Fruit fly (Drosophila melanogaster) whole organism, embryonic: ENCODE measurements around the gene CG4820.

Experiments
- Bteb2 ChIP-seq: fragments of 200-800 bp; sonication (Bioruptor generic); optimal IDR thresholded peaks from 2 replicates; lab custom pipeline; 2016; ENCODE audit warnings: missing biosample characterization, missing genetic modification characterization
- CG10543 ChIP-seq: fragments of 200-800 bp; sonication (Bioruptor generic); optimal IDR thresholded peaks from 3 replicates; lab custom pipeline; 2017; ENCODE audit warnings: missing biosample characterization, mild to moderate bottlenecking, missing genetic modification characterization, moderate library complexity
- CG11723 ChIP-seq: fragments of 200-800 bp; sonication (Bioruptor generic); optimal IDR thresholded peaks from 2 replicates; lab custom pipeline; 2017; ENCODE audit warnings: missing biosample characterization, mild to moderate bottlenecking, missing genetic modification characterization
- CG12104 ChIP-seq: fragments of 200-800 bp; sonication (Bioruptor generic); optimal IDR thresholded peaks from 3 replicates; lab custom pipeline; 2016; ENCODE audit warnings: missing biosample characterization, missing genetic modification characterization
- CG12155 ChIP-seq: fragments of 200-800 bp; sonication (Bioruptor generic); optimal IDR thresholded peaks from 3 replicates; lab custom pipeline; 2016; ENCODE audit warnings: missing biosample characterization, missing genetic modification characterization
- CG1233 ChIP-seq: fragments of 200-800 bp; sonication (Bioruptor generic); optimal IDR thresholded peaks from 4 replicates; lab custom pipeline; 2018; ENCODE audit warnings: missing biosample characterization, mild to moderate bottlenecking, missing genetic modification characterization
- CG14667 ChIP-seq: fragments of 200-800 bp; sonication (Bioruptor generic); IDR thresholded peaks from 2 replicates; pipeline ENCODE4 v1.3.6; 2022; ENCODE audit warnings: missing biosample characterization, missing genetic modification characterization
- CG16815 ChIP-seq: fragments of 200-800 bp; sonication (Bioruptor generic); optimal IDR thresholded peaks from 3 replicates; lab custom pipeline; 2017; ENCODE audit warnings: missing biosample characterization, mild to moderate bottlenecking, missing genetic modification characterization
- CG17385 ChIP-seq: fragments of 200-800 bp; sonication (Bioruptor generic); optimal IDR thresholded peaks from 3 replicates; lab custom pipeline; 2018; ENCODE audit warnings: missing biosample characterization, mild to moderate bottlenecking, missing genetic modification characterization
- CG1832 ChIP-seq: fragments of 200-800 bp; sonication (Bioruptor generic); optimal IDR thresholded peaks from 2 replicates; lab custom pipeline; 2017; ENCODE audit warnings: missing biosample characterization, mild to moderate bottlenecking, missing genetic modification characterization, inconsistent platforms
- CG2120 ChIP-seq: fragments of 200-800 bp; sonication (Bioruptor generic); optimal IDR thresholded peaks from 3 replicates; lab custom pipeline; 2016; ENCODE audit warnings: missing biosample characterization, missing genetic modification characterization
- CG30403 ChIP-seq: fragments of 200-800 bp; sonication (Bioruptor generic); optimal IDR thresholded peaks from 3 replicates; lab custom pipeline; 2016; ENCODE audit warnings: missing biosample characterization, missing genetic modification characterization
- CG34376 ChIP-seq: fragments of 200-800 bp; sonication (Bioruptor generic); optimal IDR thresholded peaks from 2 replicates; lab custom pipeline; 2018; ENCODE audit warnings: missing biosample characterization, mild to moderate bottlenecking, missing genetic modification characterization
- CG43689 ChIP-seq: fragments of 200-800 bp; sonication (Bioruptor generic); IDR thresholded peaks from 2 replicates; pipeline ENCODE4 v1.3.6; 2022; ENCODE audit warnings: missing biosample characterization, missing genetic modification characterization
- CG6689 ChIP-seq: fragments of 200-800 bp; sonication (Bioruptor generic); IDR thresholded peaks from 2 replicates; pipeline ENCODE4 v1.3.6; 2022; ENCODE audit warnings: missing biosample characterization, missing genetic modification characterization
- CG7271 ChIP-seq: fragments of 200-800 bp; sonication (Bioruptor generic); optimal IDR thresholded peaks from 2 replicates; lab custom pipeline; 2018; ENCODE audit warnings: missing biosample characterization, mild to moderate bottlenecking, missing genetic modification characterization, moderate library complexity
- CG8290 ChIP-seq, 3 experiments: fragments of 200-800 bp; sonication (Bioruptor generic); optimal IDR thresholded peaks; 2 replicates each; lab custom pipeline; 2016 to 2019; ENCODE audit warnings: missing biosample characterization in 3 of 3, missing genetic modification characterization in 3 of 3, mild to moderate bottlenecking in 2 of 3, moderate library complexity in 1 of 3
- CG8478 ChIP-seq: fragments of >200 bp; optimal IDR thresholded peaks from 2 replicates; lab custom pipeline; 2018
- CG8765 ChIP-seq: fragments of 200-800 bp; sonication (Bioruptor generic); IDR thresholded peaks from 2 replicates; pipeline ENCODE4 v1.3.6; 2022; ENCODE audit warnings: missing biosample characterization, missing genetic modification characterization
- CG9215 ChIP-seq: fragments of 200-800 bp; sonication (Bioruptor generic); IDR thresholded peaks from 2 replicates; pipeline ENCODE4 v1.3.6; 2022; ENCODE audit warnings: missing biosample characterization, missing genetic modification characterization
- Dfd ChIP-seq, 2 experiments: fragments of >200 bp; optimal IDR thresholded peaks; 2 replicates each; lab custom pipeline; 2017; ENCODE audit warnings: missing biosample characterization in 2 of 2, missing genetic modification characterization in 2 of 2
- Doc2 ChIP-seq: fragments of 200-800 bp; sonication (Bioruptor generic); IDR thresholded peaks from 2 replicates; pipeline ENCODE4 v1.3.6; 2022; ENCODE audit warnings: missing biosample characterization, missing genetic modification characterization
- GATAe ChIP-seq: fragments of 200-800 bp; sonication (Bioruptor generic); conservative IDR thresholded peaks from 2 replicates; pipeline ENCODE4 v1.3.6; 2022; ENCODE audit warnings: missing biosample characterization, missing genetic modification characterization
- Hand ChIP-seq: fragments of 200-800 bp; sonication (Bioruptor generic); optimal IDR thresholded peaks from 2 replicates; lab custom pipeline; 2017; ENCODE audit warnings: mild to moderate bottlenecking, missing biosample characterization, missing genetic modification reagents, missing genetic modification characterization
- Jarid2 ChIP-seq: fragments of 200-800 bp; sonication (Bioruptor generic); optimal IDR thresholded peaks from 3 replicates; lab custom pipeline; 2017; ENCODE audit warnings: mild to moderate bottlenecking, missing biosample characterization, missing genetic modification reagents, missing genetic modification characterization
- Nf-YA ChIP-seq: fragments of 200-800 bp; sonication (Bioruptor generic); IDR thresholded peaks from 2 replicates; pipeline ENCODE4 v1.3.6; 2022; ENCODE audit warnings: missing biosample characterization, missing genetic modification characterization
- Ptx1 ChIP-seq: fragments of 200-800 bp; sonication (Bioruptor generic); IDR thresholded peaks from 2 replicates; pipeline ENCODE4 v1.3.6; 2022; ENCODE audit warnings: missing biosample characterization, missing genetic modification characterization
- Rfx ChIP-seq: fragments of 200-800 bp; sonication (Bioruptor generic); IDR thresholded peaks from 2 replicates; pipeline ENCODE4 v1.3.6; 2022; ENCODE audit warnings: missing biosample characterization, missing genetic modification characterization
- Ssrp ChIP-seq: fragments of 200-800 bp; sonication (Bioruptor generic); optimal IDR thresholded peaks from 2 replicates; lab custom pipeline; 2018; ENCODE audit warnings: missing biosample characterization, mild to moderate bottlenecking, missing genetic modification characterization, moderate library complexity
- al ChIP-seq: fragments of 200-800 bp; sonication (Bioruptor generic); IDR thresholded peaks from 2 replicates; pipeline ENCODE4 v1.3.6; 2022; ENCODE audit warnings: missing biosample characterization, missing genetic modification characterization
- ase ChIP-seq: fragments of 200-800 bp; sonication (Bioruptor generic); IDR thresholded peaks from 3 replicates; pipeline ENCODE4 v1.3.6; 2022; ENCODE audit warnings: missing biosample characterization, missing genetic modification characterization
- crp ChIP-seq, 2 experiments: fragments of 200-800 bp; sonication (Bioruptor generic); optimal IDR thresholded peaks; 2 replicates in 1 of 2; 3 replicates in 1 of 2; lab custom pipeline; 2017; ENCODE audit warnings: missing biosample characterization in 2 of 2, missing genetic modification characterization in 2 of 2, mild to moderate bottlenecking in 1 of 2, moderate library complexity in 1 of 2
- dati ChIP-seq: fragments of 200-800 bp; sonication (Bioruptor generic); IDR thresholded peaks from 2 replicates; pipeline ENCODE4 v1.3.6; 2022; ENCODE audit warnings: missing biosample characterization, missing genetic modification characterization
- en ChIP-seq: fragments of 200-800 bp; sonication (Bioruptor generic); optimal IDR thresholded peaks from 2 replicates; lab custom pipeline; 2016; ENCODE audit warnings: missing biosample characterization, missing genetic modification characterization
- fd102C ChIP-seq: fragments of 200-800 bp; sonication (Bioruptor generic); optimal IDR thresholded peaks from 2 replicates; lab custom pipeline; 2018; ENCODE audit warnings: missing biosample characterization, mild to moderate bottlenecking, missing genetic modification characterization, moderate library complexity
- ftz-f1 ChIP-seq: fragments of 200-800 bp; sonication (Bioruptor generic); optimal IDR thresholded peaks from 2 replicates; lab custom pipeline; 2016; ENCODE audit warnings: missing biosample characterization, missing genetic modification characterization
- gcm ChIP-seq: fragments of 200-800 bp; sonication (Bioruptor generic); optimal IDR thresholded peaks from 2 replicates; lab custom pipeline; 2019; ENCODE audit warnings: missing biosample characterization, mild to moderate bottlenecking, missing genetic modification characterization, moderate library complexity
- grau ChIP-seq: fragments of 200-800 bp; optimal IDR thresholded peaks from 3 replicates; lab custom pipeline; 2019; ENCODE audit warnings: missing biosample characterization, mild to moderate bottlenecking, missing genetic modification characterization, moderate library complexity
- gsb ChIP-seq: fragments of 200-800 bp; sonication (Bioruptor generic); IDR thresholded peaks from 2 replicates; pipeline ENCODE4 v1.3.6; 2022; ENCODE audit warnings: missing biosample characterization, missing genetic modification characterization
- gt ChIP-seq: fragments of 200-800 bp; sonication (Bioruptor generic); IDR thresholded peaks from 2 replicates; pipeline ENCODE4 v1.3.6; 2022; ENCODE audit warnings: missing biosample characterization, missing genetic modification characterization
- lov ChIP-seq, 2 experiments: fragments of 200-800 bp in 1 of 2; fragments of >200 bp in 1 of 2; sonication (Bioruptor generic) in 1 of 2; IDR thresholded peaks in 1 of 2; optimal IDR thresholded peaks in 1 of 2; 2 replicates in 1 of 2; 3 replicates in 1 of 2; pipeline versions ENCODE4 v1.3.6 to Lab custom; 2017 to 2022; ENCODE audit warnings: missing biosample characterization in 1 of 2, missing genetic modification characterization in 1 of 2
- nom ChIP-seq: fragments of 200-800 bp; sonication (Bioruptor generic); optimal IDR thresholded peaks from 2 replicates; lab custom pipeline; 2017; ENCODE audit warnings: missing biosample characterization, missing genetic modification characterization, mild to moderate bottlenecking, moderate library complexity, missing genetic modification reagents
- pnt ChIP-seq: fragments of 200-800 bp; sonication (Bioruptor generic); optimal IDR thresholded peaks from 3 replicates; lab custom pipeline; 2016; ENCODE audit warnings: missing biosample characterization, missing genetic modification characterization
- pzg ChIP-seq: fragments of 200-800 bp; sonication (Bioruptor generic); optimal IDR thresholded peaks from 3 replicates; lab custom pipeline; 2018; ENCODE audit warnings: missing biosample characterization, mild to moderate bottlenecking, missing genetic modification characterization, moderate library complexity
- ro ChIP-seq: fragments of 200-800 bp; sonication (Bioruptor generic); IDR thresholded peaks from 2 replicates; pipeline ENCODE4 v1.3.6; 2022; ENCODE audit warnings: missing biosample characterization, missing genetic modification characterization
- slp2 ChIP-seq: fragments of 200-800 bp; sonication (Bioruptor generic); optimal IDR thresholded peaks from 2 replicates; lab custom pipeline; 2016; ENCODE audit warnings: missing biosample characterization, missing genetic modification characterization
- so ChIP-seq: fragments of 200-800 bp; sonication (Bioruptor generic); IDR thresholded peaks from 3 replicates; pipeline ENCODE4 v1.3.6; 2022; ENCODE audit warnings: missing biosample characterization, missing genetic modification characterization
- ssp ChIP-seq: fragments of 200-800 bp; sonication (Bioruptor generic); IDR thresholded peaks from 2 replicates; pipeline ENCODE4 v1.3.6; 2022; ENCODE audit warnings: missing biosample characterization, missing genetic modification characterization
- tin ChIP-seq: fragments of 200-800 bp; sonication (Bioruptor generic); optimal IDR thresholded peaks from 3 replicates; lab custom pipeline; 2016; ENCODE audit warnings: missing biosample characterization, missing genetic modification characterization
- unpg ChIP-seq: fragments of 200-800 bp; sonication (Bioruptor generic); optimal IDR thresholded peaks from 3 replicates; lab custom pipeline; 2018; ENCODE audit warnings: missing biosample characterization, mild to moderate bottlenecking, missing genetic modification characterization, moderate library complexity

Gene CG4820

DNA sequence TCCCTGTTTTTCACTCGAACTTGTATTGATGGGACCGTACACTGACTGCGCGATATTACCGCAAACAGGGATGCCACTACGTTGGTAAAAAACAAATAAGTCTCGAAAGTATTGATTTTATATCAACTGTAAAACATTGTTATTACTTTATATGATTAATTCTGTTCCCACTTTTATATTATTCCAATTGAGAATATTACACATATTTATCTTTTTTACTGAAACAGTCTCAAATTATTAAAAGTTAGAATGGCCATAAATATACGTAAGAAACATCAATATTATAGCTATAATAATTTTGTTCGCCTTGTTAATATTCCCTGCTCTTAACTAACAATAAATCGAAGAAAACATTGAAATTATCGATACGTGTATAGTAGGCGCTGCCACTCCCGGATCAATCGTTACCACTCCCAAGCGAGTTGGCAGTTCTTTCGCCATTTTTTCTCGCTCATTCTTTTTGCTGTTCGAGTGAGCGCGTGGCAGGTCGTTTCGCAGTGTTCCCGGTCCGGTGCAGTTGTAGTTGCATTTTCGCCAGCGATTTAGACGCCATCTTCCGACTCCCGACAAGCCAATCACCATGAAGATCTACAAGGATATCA, 6.4 kb upstream of the CG4820 start, which contains the start of the genes SdhC and Tctp (continued):
- TF ChIP-seq fd102C, result no peak
- peak; percentile 97 for TF ChIP-seq CG12155 (GFP tag; lab: Kevin White, UChicago)
- TF ChIP-seq pnt (GFP tag; lab: Kevin White, UChicago), result no peak
- peak; percentile 73 for TF ChIP-seq nom (GFP tag; lab: Kevin White, UChicago)
- no peak for TF ChIP-seq Ssrp (tag; lab: Kevin White, UChicago)
- TF ChIP-seq CG14667 (GFP tag; lab: Robert Waterston, UW), result no peak
- TF ChIP-seq CG1233, result peak; percentile 13
- TF ChIP-seq grau (tag; lab: Kevin White, UChicago), result peak; percentile 61
- TF ChIP-seq Doc2, result no peak
- TF ChIP-seq CG12104 (GFP tag; lab: Kevin White, UChicago), result peak; percentile 40
- TF ChIP-seq dati (GFP tag; lab: Robert Waterston, UW), result no peak
- TF ChIP-seq CG34376 (GFP tag; lab: Kevin White, UChicago), result peak; percentile 54
- peak; percentile 18; the same call in 1 of the 2 replicates for TF ChIP-seq CG9215 (GFP tag; lab: Robert Waterston, UW)
- peak; percentile 76 for TF ChIP-seq CG30403 (GFP tag; lab: Kevin White, UChicago)
- no peak for TF ChIP-seq Nf-YA
- peak; percentile 28 for TF ChIP-seq CG8290 (GFP tag; optimal IDR thresholded peaks at IDR 0.05; lab: Kevin White, UChicago)
- TF ChIP-seq CG8290 (tag; optimal IDR thresholded peaks at IDR 0.05; lab: Kevin White, UChicago), result peak in 1 of 2 experiments; percentile 71
- TF ChIP-seq CG6689, result no peak
- peak; percentile 49 for TF ChIP-seq tin
- TF ChIP-seq CG7271, result peak; percentile 26
- no peak for TF ChIP-seq lov (optimal IDR thresholded peaks at IDR 0.05; lab: Kevin White, UChicago)
- no peak for TF ChIP-seq lov (GFP tag; IDR thresholded peaks at IDR 0.05; lab: Robert Waterston, UW)
- no peak for TF ChIP-seq CG8478 (lab: Kevin White, UChicago)
- no peak for TF ChIP-seq CG1832 (GFP tag; lab: Kevin White, UChicago)
- peak; percentile 32 for TF ChIP-seq unpg (GFP tag; lab: Kevin White, UChicago)
- TF ChIP-seq pzg (GFP tag; lab: Kevin White, UChicago), result peak; percentile 74
- TF ChIP-seq en, result no peak
- no peak for TF ChIP-seq ssp (GFP tag; lab: Robert Waterston, UW)
- TF ChIP-seq gsb (GFP tag; lab: Robert Waterston, UW), result no peak
- no peak for TF ChIP-seq CG8765 (GFP tag; lab: Robert Waterston, UW)
- TF ChIP-seq so (GFP tag; lab: Robert Waterston, UW), result 0 out of 3 replicates have a peak, but pooled peaks have one; percentile 45
- peak; percentile 18 for TF ChIP-seq gcm
- TF ChIP-seq Ptx1, result no peak
- TF ChIP-seq CG11723, result no peak
- TF ChIP-seq slp2, result no peak
- no peak for TF ChIP-seq CG16815 (GFP tag; lab: Kevin White, UChicago)
- TF ChIP-seq Jarid2, result no peak
- no peak for TF ChIP-seq ro (GFP tag; lab: Robert Waterston, UW)
- TF ChIP-seq gt (GFP tag; lab: Robert Waterston, UW), result no peak
- TF ChIP-seq Dfd (GFP tag; optimal IDR thresholded peaks at IDR 0.05; lab: Kevin White, UChicago), result no peak
- TF ChIP-seq ase (GFP tag; lab: Robert Waterston, UW), result no peak
- no peak for TF ChIP-seq GATAe (GFP tag; lab: Robert Waterston, UW)
- TF ChIP-seq crp (GFP tag; optimal IDR thresholded peaks at IDR 0.05; lab: Kevin White, UChicago), result peak in 1 of 2 experiments; percentile 23
- peak; percentile 37 for TF ChIP-seq Rfx (GFP tag; lab: Robert Waterston, UW)
- TF ChIP-seq CG43689 (GFP tag; lab: Robert Waterston, UW), result no peak
- TF ChIP-seq CG10543 (GFP tag; lab: Kevin White, UChicago), result peak; percentile 79
- peak; percentile 73 for TF ChIP-seq CG2120
- TF ChIP-seq ftz-f1 (GFP tag; lab: Kevin White, UChicago), result no peak
- no peak for TF ChIP-seq al (GFP tag; lab: Robert Waterston, UW)
- peak; percentile 34 for TF ChIP-seq CG17385 (GFP tag; lab: Kevin White, UChicago)
- TF ChIP-seq Bteb2, result peak; percentile 46
- TF ChIP-seq Hand (GFP tag; lab: Kevin White, UChicago), result no peak
